Fruit fly (Drosophila melanogaster): ENCODE data around the gene caup.

DNA sequence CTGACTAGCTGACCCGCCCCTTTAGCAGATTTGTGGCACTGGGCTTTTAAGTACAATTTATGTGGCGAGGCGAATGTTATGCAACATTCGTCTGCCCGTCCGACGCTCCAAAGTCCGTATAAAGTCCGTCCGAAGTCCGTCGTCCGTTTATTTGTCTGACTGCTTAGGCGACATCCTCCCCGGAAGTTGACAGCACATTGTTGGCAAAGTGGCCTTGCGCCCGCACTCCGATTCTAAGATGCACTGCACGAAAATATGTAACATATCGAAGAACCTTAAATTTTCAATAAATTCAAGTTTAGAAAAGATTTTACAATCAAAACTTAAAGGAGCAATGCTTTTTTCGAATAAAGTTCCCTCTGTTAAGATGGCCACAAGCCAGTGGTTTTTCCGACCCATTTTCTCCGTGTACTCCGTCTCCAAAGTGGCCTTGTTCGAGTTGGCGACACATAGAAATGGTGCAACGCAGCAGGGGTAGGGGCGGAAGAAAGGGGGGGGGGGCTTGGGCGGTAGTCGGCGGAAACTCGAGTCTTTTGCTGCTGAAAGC lies 9.5 kb downstream of the caup start:
- TF ChIP-seq CG33017 (tag; optimal IDR thresholded peaks at IDR 0.05) (no peak), bab1 (GFP tag; optimal IDR thresholded peaks at IDR 0.05) (no peak), Crg-1 (GFP tag; optimal IDR thresholded peaks at IDR 0.05) (no peak), tj (GFP tag; optimal IDR thresholded peaks at IDR 0.05) (no peak), Clk (GFP tag; optimal IDR thresholded peaks at IDR 0.05) (no peak), cic (GFP tag; optimal IDR thresholded peaks at IDR 0.05) (no peak), cnc (optimal IDR thresholded peaks at IDR 0.05) (no peak), Mnt (GFP tag; optimal IDR thresholded peaks at IDR 0.05) (no peak), Hr96 (GFP tag; optimal IDR thresholded peaks at IDR 0.05) (no peak), CG11617 (GFP tag; optimal IDR thresholded peaks at IDR 0.05) (no peak), pad (GFP tag; optimal IDR thresholded peaks at IDR 0.05) (no peak)

Data from whole organism, adult.